Worm (Caenorhabditis elegans) whole organism, L1 larva: ENCODE results near the gene tra-3.

ENCODE experiments used
- C16A3.4 ChIP-seq: fragments of 150-350 bp; optimal IDR thresholded peaks from 2 replicates; lab custom pipeline; 2014; ENCODE audit warnings: missing biosample characterization, missing genetic modification characterization
- C34B4.2 ChIP-seq: sonication (generic microtip); optimal IDR thresholded peaks from 2 replicates; lab custom pipeline; 2017; ENCODE audit warnings: mild to moderate bottlenecking, missing genetic modification characterization, missing compliant biosample characterization
- F16B12.6 ChIP-seq: fragments of 150-350 bp; optimal IDR thresholded peaks from 2 replicates; lab custom pipeline; 2014; ENCODE audit warnings: missing biosample characterization, missing genetic modification characterization
- Y116A8C.19 ChIP-seq: sonication (generic microtip); optimal IDR thresholded peaks from 2 replicates; lab custom pipeline; 2016; ENCODE audit warnings: missing compliant biosample characterization, missing genetic modification characterization, borderline replicate concordance
- ama-1 ChIP-seq: fragments of 150-350 bp; optimal IDR thresholded peaks from 2 replicates; lab custom pipeline; 2014
- blmp-1 ChIP-seq: fragments of 150-350 bp; optimal IDR thresholded peaks from 2 replicates; lab custom pipeline; 2014; ENCODE audit warnings: missing biosample characterization, missing genetic modification characterization
- ceh-63 ChIP-seq: fragments of 200-800 bp; sonication (Bioruptor generic); optimal IDR thresholded peaks from 2 replicates; lab custom pipeline; 2018; ENCODE audit warnings: mild to moderate bottlenecking, missing genetic modification characterization, missing compliant biosample characterization
- ceh-82 ChIP-seq, 3 experiments: fragments of 150-350 bp in 1 of 3; sonication (generic microtip) in 2 of 3; optimal IDR thresholded peaks; 2 replicates each; lab custom pipeline; 2014 to 2017; ENCODE audit warnings: missing biosample characterization in 3 of 3, missing genetic modification characterization in 3 of 3
- dpl-1 ChIP-seq, 3 experiments: fragments of 150-350 bp in 2 of 3; sonication (generic microtip) in 1 of 3; optimal IDR thresholded peaks; 2 replicates each; lab custom pipeline; 2014 to 2017; ENCODE audit warnings: missing biosample characterization in 3 of 3, missing genetic modification characterization in 3 of 3, missing genetic modification reagents in 3 of 3
- efl-1 ChIP-seq, 4 experiments: fragments of 150-350 bp; optimal IDR thresholded peaks in 3 of 4; peaks in 1 of 4; 1 replicate in 1 of 4; 2 replicates in 3 of 4; lab custom pipeline; 2014; ENCODE audit warnings: missing biosample characterization in 2 of 4, missing genetic modification characterization in 2 of 4, missing genetic modification reagents in 2 of 4
- egl-13 ChIP-seq: sonication (generic microtip); optimal IDR thresholded peaks from 2 replicates; lab custom pipeline; 2016; ENCODE audit warnings: missing genotype, missing genetic modification reagents, missing genetic modification characterization, missing compliant biosample characterization
- elt-3 ChIP-seq, 6 experiments: fragments of 150-350 bp in 1 of 6; sonication (generic microtip); optimal IDR thresholded peaks; 2 replicates each; lab custom pipeline; 2017 to 2018; ENCODE audit warnings: missing biosample characterization in 6 of 6, missing genetic modification characterization in 6 of 6, inconsistent platforms in 1 of 6
- ets-5 ChIP-seq: fragments of 200-800 bp; sonication (Bioruptor generic); IDR thresholded peaks from 2 replicates; pipeline ENCODE4 v1.3.6; 2022; ENCODE audit warnings: missing genetic modification characterization, missing compliant biosample characterization
- fkh-10 ChIP-seq: sonication (generic microtip); optimal IDR thresholded peaks from 2 replicates; lab custom pipeline; 2017; ENCODE audit warnings: missing biosample characterization, missing genetic modification reagents, missing genetic modification characterization
- fkh-4 ChIP-seq: sonication (generic microtip); optimal IDR thresholded peaks from 2 replicates; lab custom pipeline; 2016; ENCODE audit warnings: missing compliant biosample characterization, missing genetic modification characterization, borderline replicate concordance
- grh-1 ChIP-seq: fragments of 200-800 bp; sonication (Bioruptor generic); IDR thresholded peaks from 2 replicates; pipeline ENCODE4 v1.3.6; 2022; ENCODE audit warnings: missing genetic modification reagents, missing genetic modification characterization, missing compliant biosample characterization
- irx-1 ChIP-seq: sonication (generic microtip); optimal IDR thresholded peaks from 2 replicates; lab custom pipeline; 2016; ENCODE audit warnings: missing genetic modification characterization, missing compliant biosample characterization
- jun-1 ChIP-seq: fragments of 150-350 bp; optimal IDR thresholded peaks from 2 replicates; lab custom pipeline; 2014; ENCODE audit warnings: missing biosample characterization, missing genetic modification reagents, missing genetic modification characterization
- lin-13 ChIP-seq: fragments of 150-350 bp; optimal IDR thresholded peaks from 2 replicates; lab custom pipeline; 2014; ENCODE audit warnings: missing biosample characterization, missing genetic modification reagents, missing genetic modification characterization
- lin-39 ChIP-seq: fragments of 150-350 bp; optimal IDR thresholded peaks from 2 replicates; lab custom pipeline; 2014; ENCODE audit warnings: missing biosample characterization, missing genetic modification reagents, missing genetic modification characterization
- lir-3 ChIP-seq: sonication (generic microtip); optimal IDR thresholded peaks from 2 replicates; lab custom pipeline; 2016; ENCODE audit warnings: mild to moderate bottlenecking, missing genetic modification characterization, moderate library complexity, missing compliant biosample characterization; ENCODE audit not compliant: poor library complexity
- mep-1 ChIP-seq: fragments of 150-350 bp; optimal IDR thresholded peaks from 2 replicates; lab custom pipeline; 2014; ENCODE audit warnings: missing biosample characterization, missing genetic modification characterization
- nhr-12 ChIP-seq: sonication (generic microtip); optimal IDR thresholded peaks from 2 replicates; lab custom pipeline; 2017; ENCODE audit warnings: missing biosample characterization, missing genetic modification characterization
- nhr-71 ChIP-seq: sonication (generic microtip); optimal IDR thresholded peaks from 2 replicates; lab custom pipeline; 2016; ENCODE audit warnings: mild to moderate bottlenecking, missing genetic modification characterization, moderate library complexity, missing compliant biosample characterization
- nhr-77 ChIP-seq: fragments of 150-350 bp; optimal IDR thresholded peaks from 2 replicates; lab custom pipeline; 2014; ENCODE audit warnings: missing biosample characterization, missing genetic modification characterization
- nhr-85 ChIP-seq: sonication (generic microtip); peaks from one replicate; lab custom pipeline; 2016; ENCODE audit warnings: missing genetic modification characterization, inconsistent platforms, missing compliant biosample characterization
- nhr-90 ChIP-seq: sonication (generic microtip); optimal IDR thresholded peaks from 2 replicates; lab custom pipeline; 2016; ENCODE audit warnings: mild to moderate bottlenecking, missing genetic modification characterization, missing compliant biosample characterization; ENCODE audit not compliant: poor library complexity
- rnt-1 ChIP-seq: sonication (generic microtip); optimal IDR thresholded peaks from 2 replicates; lab custom pipeline; 2016; ENCODE audit warnings: mild to moderate bottlenecking, missing genetic modification characterization, moderate library complexity, missing compliant biosample characterization
- snu-23 ChIP-seq: sonication (generic microtip); optimal IDR thresholded peaks from 2 replicates; lab custom pipeline; 2016; ENCODE audit warnings: missing genetic modification characterization, missing compliant biosample characterization
- swsn-7 ChIP-seq: sonication (generic microtip); optimal IDR thresholded peaks from 2 replicates; lab custom pipeline; 2016; ENCODE audit warnings: missing genetic modification characterization, missing compliant biosample characterization
- tbx-2 ChIP-seq: sonication (generic microtip); optimal IDR thresholded peaks from 2 replicates; lab custom pipeline; 2016; ENCODE audit warnings: missing genetic modification characterization, missing compliant biosample characterization

Gene tra-3

ce11 chrIV:14395531-14395930 is 48.5 kb downstream of the tra-3 start:
- TF ChIP-seq swsn-7 (no peak), C34B4.2 (tag; lab: Kevin White, UChicago) (no peak), ceh-82 (tag; optimal IDR thresholded peaks at IDR 0.05; lab: Kevin White, UChicago) (no peak), fkh-4 (tag; lab: Kevin White, UChicago) (no peak)

ce11 chrIV:14394812-14395211 is 49.2 kb downstream of the tra-3 start:
- no peak for TF ChIP-seq mep-1 (tag; lab: Kevin White, UChicago)

ce11 chrIV:14393838-14394237 is 50.1 kb downstream of the tra-3 start, which contains the start of gene clc-8:
Gene clc-8, plus strand, starts transcription at chrIV:14394138.
- TF ChIP-seq lin-13 (GFP tag; lab: Kevin White, UChicago) (no peak), nhr-90 (no peak), lin-39 (tag; lab: Kevin White, UChicago) (no peak), ets-5 (no peak), nhr-77 (no peak), efl-1 (optimal IDR thresholded peaks at IDR 0.05; lab: Kevin White, UChicago) (no peak), efl-1 (GFP tag; optimal IDR thresholded peaks at IDR 0.05 in 1 of 2; lab: Kevin White, UChicago) (peak in 1 of 2 experiments; percentile 7)

- TF ChIP-seq nhr-12 (no peak), jun-1 (tag; lab: Kevin White, UChicago) (no peak), egl-13 (tag; lab: Kevin White, UChicago) (no peak), fkh-10 (GFP tag; lab: Kevin White, UChicago) (no peak), nhr-71 (no peak), F16B12.6 (tag; lab: Kevin White, UChicago) (no peak), Y116A8C.19 (tag; lab: Kevin White, UChicago) (no peak), snu-23 (peak; percentile 5), blmp-1 (tag; lab: Kevin White, UChicago) (peak; percentile 95), nhr-85 (tag; lab: Kevin White, UChicago) (peak; percentile 27)
Observed at ce11 chrIV:14391746-14392145, 52.2 kb downstream of the tra-3 start.

DNA sequence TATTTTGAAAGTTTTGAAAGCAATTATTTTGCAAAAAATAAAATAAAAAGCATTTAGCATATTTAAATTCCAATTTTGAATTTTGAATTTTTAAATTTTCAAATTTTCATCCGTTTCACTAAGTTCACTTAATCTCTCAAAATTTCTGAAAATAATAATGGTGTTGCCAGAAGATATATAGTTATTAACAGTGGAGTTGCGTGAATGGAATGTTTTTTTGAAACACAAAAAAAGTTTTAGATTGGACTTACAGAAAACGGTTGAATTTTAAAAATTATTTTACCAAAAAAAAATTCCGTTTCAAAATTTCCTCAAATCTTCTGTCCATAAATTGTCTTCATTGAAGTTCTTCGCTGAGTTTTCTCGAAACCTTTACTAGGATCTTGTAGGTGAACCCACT is 52.7 kb downstream of the tra-3 start:
- TF ChIP-seq C16A3.4, result no peak
- no peak for TF ChIP-seq ama-1 (lab: Kevin White, UChicago)
- TF ChIP-seq lir-3, result no peak
- TF ChIP-seq irx-1 (tag; lab: Kevin White, UChicago), result no peak
- no peak for TF ChIP-seq tbx-2
- TF ChIP-seq rnt-1 (tag; lab: Kevin White, UChicago), result no peak
- no peak for TF ChIP-seq blmp-1 (tag; lab: Kevin White, UChicago)
- no peak for TF ChIP-seq dpl-1 (GFP tag; optimal IDR thresholded peaks at IDR 0.05; lab: Kevin White, UChicago)
- no peak for TF ChIP-seq ceh-63 (GFP tag; lab: Kevin White, UChicago)
- TF ChIP-seq, all 84 proteins: peak for 0

DNA sequence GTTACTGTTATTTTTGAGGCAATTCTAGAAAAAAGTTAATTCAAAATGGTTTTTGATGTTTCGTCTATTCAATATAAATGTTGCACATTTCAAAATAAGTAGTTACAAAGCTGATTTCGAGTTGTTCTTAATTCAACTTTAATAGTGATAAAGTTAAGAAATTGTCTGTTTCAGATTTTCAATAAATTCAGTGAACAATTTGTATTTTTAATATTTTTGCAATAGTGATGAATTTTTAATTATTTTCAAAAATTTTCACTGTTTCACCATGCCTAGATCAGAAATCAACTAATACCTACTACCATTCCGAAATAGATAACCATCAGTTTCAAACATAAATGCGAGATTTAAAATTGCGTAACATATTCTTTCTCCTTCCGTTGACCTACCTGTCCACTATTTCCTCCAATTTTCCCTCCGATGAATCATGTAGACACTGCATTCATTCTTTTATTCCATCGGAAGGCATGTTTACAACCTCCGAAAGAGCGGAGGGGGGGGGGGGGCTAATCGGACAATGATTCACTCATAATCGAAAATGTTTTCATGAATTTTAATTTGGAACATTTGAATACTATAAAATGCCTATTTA is 53.9 kb downstream of the tra-3 start:
- TF ChIP-seq blmp-1 (tag; lab: Kevin White, UChicago) (peak; percentile 77), ceh-63 (GFP tag; lab: Kevin White, UChicago) (no peak), nhr-85 (tag; lab: Kevin White, UChicago) (peak; percentile 62)
- TF ChIP-seq, all 84 proteins: peak for 2

ce11 chrIV:14389070-14389469 is 54.9 kb downstream of the tra-3 start:
- no peak for TF ChIP-seq grh-1
- TF ChIP-seq mep-1 (tag; lab: Kevin White, UChicago), result peak; percentile 23
- no peak for TF ChIP-seq lin-13 (GFP tag; lab: Kevin White, UChicago)
- no peak for TF ChIP-seq nhr-77
- peak; percentile 95 for TF ChIP-seq blmp-1 (tag; lab: Kevin White, UChicago)
- TF ChIP-seq elt-3 (tag; optimal IDR thresholded peaks at IDR 0.05; lab: Kevin White, UChicago), result peak in 4 of 6 experiments; percentile 30 to 80 (median 50)
- peak; percentile 71 for TF ChIP-seq nhr-85 (tag; lab: Kevin White, UChicago)
- TF ChIP-seq C16A3.4, result no peak
- peak; percentile 47 for TF ChIP-seq snu-23
